Fruit fly (Drosophila melanogaster): ENCODE data around the gene Glut3.

- TF ChIP-seq usp (GFP tag; optimal IDR thresholded peaks at IDR 0.05) (no peak), psq (optimal IDR thresholded peaks at IDR 0.05) (no peak), EcR (GFP tag; optimal IDR thresholded peaks at IDR 0.05) (no peak)
Measured at dm6 chr3R:16788011-16788410, at the start of gene Glut3.
